Fruit fly (Drosophila melanogaster): ENCODE measurements around the gene CG4702.

The CG4702 gene

dm6 chr3R:12121161-12121560 lies 6.8 kb downstream of the CG4702 start:
- TF ChIP-seq CG7101 (tag; optimal IDR thresholded peaks at IDR 0.05) = peak; percentile 51
- TF ChIP-seq CG33017 (tag; optimal IDR thresholded peaks at IDR 0.05) = no peak
- TF ChIP-seq CG5204 (GFP tag; optimal IDR thresholded peaks at IDR 0.05) = peak; percentile 57
- no peak for TF ChIP-seq bab1 (GFP tag; optimal IDR thresholded peaks at IDR 0.05)
- TF ChIP-seq Crg-1 (GFP tag; optimal IDR thresholded peaks at IDR 0.05) = peak; percentile 24
- peak; percentile 12 for TF ChIP-seq CG11617 (GFP tag; optimal IDR thresholded peaks at IDR 0.05)
- no peak for TF ChIP-seq cic (GFP tag; optimal IDR thresholded peaks at IDR 0.05)
- TF ChIP-seq Hr96 (GFP tag; optimal IDR thresholded peaks at IDR 0.05) = peak; percentile 65
- peak; percentile 77 for TF ChIP-seq CG7045 (GFP tag; optimal IDR thresholded peaks at IDR 0.05)
- peak; percentile 3 for TF ChIP-seq Clk (GFP tag; optimal IDR thresholded peaks at IDR 0.05)
- peak; percentile 49 for TF ChIP-seq CG1620 (GFP tag; optimal IDR thresholded peaks at IDR 0.05)
- TF ChIP-seq ovo (GFP tag; optimal IDR thresholded peaks at IDR 0.05) = peak; percentile 40
- peak; percentile 22 for TF ChIP-seq Mnt (GFP tag; optimal IDR thresholded peaks at IDR 0.05)
- TF ChIP-seq cnc (optimal IDR thresholded peaks at IDR 0.05) = no peak
- peak; percentile 37 for TF ChIP-seq pad (GFP tag; optimal IDR thresholded peaks at IDR 0.05)
- TF ChIP-seq CG14711 (tag; optimal IDR thresholded peaks at IDR 0.05) = no peak
- TF ChIP-seq toe (GFP tag; optimal IDR thresholded peaks at IDR 0.05) = peak; percentile 71
- TF ChIP-seq CG12768 (GFP tag; optimal IDR thresholded peaks at IDR 0.05) = no peak
- no peak for TF ChIP-seq kay (GFP tag; ENCODE audit: borderline replicate concordance)
- TF ChIP-seq tj (GFP tag; optimal IDR thresholded peaks at IDR 0.05) = peak; percentile 9

dm6 chr3R:12113700-12114099 lies 14.3 kb downstream of the CG4702 start:
- no peak for TF ChIP-seq toe (GFP tag; optimal IDR thresholded peaks at IDR 0.05)
- TF ChIP-seq kay (GFP tag; ENCODE audit: borderline replicate concordance) = no peak
- TF ChIP-seq Clk (GFP tag; optimal IDR thresholded peaks at IDR 0.05) = no peak
- no peak for TF ChIP-seq CG1620 (GFP tag; optimal IDR thresholded peaks at IDR 0.05)
- TF ChIP-seq CG33017 (tag; optimal IDR thresholded peaks at IDR 0.05) = no peak
- no peak for TF ChIP-seq CG7045 (GFP tag; optimal IDR thresholded peaks at IDR 0.05)

- TF ChIP-seq Mnt (GFP tag; optimal IDR thresholded peaks at IDR 0.05) (no peak), pad (GFP tag; optimal IDR thresholded peaks at IDR 0.05) (peak; percentile 94), CG33017 (tag; optimal IDR thresholded peaks at IDR 0.05) (no peak)
Measured at dm6 chr3R:12094588-12094987, 33.4 kb downstream of the CG4702 start, which contains the start of gene dpr17. Gene dpr17 (plus strand): TSS chr3R:12094876.

dm6 chr3R:12090549-12090948 lies 37.5 kb downstream of the CG4702 start, which contains the start of gene ATP8B:
Gene ATP8B (minus strand): TSS chr3R:12090612.
- peak; percentile 18 for TF ChIP-seq toe (GFP tag; optimal IDR thresholded peaks at IDR 0.05)
- no peak for TF ChIP-seq CG14711 (tag; optimal IDR thresholded peaks at IDR 0.05)
- peak; percentile 45 for TF ChIP-seq bab1 (GFP tag; optimal IDR thresholded peaks at IDR 0.05)
- peak; percentile 15 for TF ChIP-seq CG12768 (GFP tag; optimal IDR thresholded peaks at IDR 0.05)
- TF ChIP-seq Clk (GFP tag; optimal IDR thresholded peaks at IDR 0.05) = no peak

- TF ChIP-seq CG33017 (tag; optimal IDR thresholded peaks at IDR 0.05) = peak; percentile 19
- no peak for TF ChIP-seq CG11617 (GFP tag; optimal IDR thresholded peaks at IDR 0.05)
Measured at dm6 chr3R:12083537-12083936, 44.5 kb downstream of the CG4702 start.

- no peak for TF ChIP-seq CG11617 (GFP tag; optimal IDR thresholded peaks at IDR 0.05)
- TF ChIP-seq CG14711 (tag; optimal IDR thresholded peaks at IDR 0.05) = no peak
- TF ChIP-seq CG5204 (GFP tag; optimal IDR thresholded peaks at IDR 0.05) = no peak
- TF ChIP-seq bab1 (GFP tag; optimal IDR thresholded peaks at IDR 0.05) = no peak
- no peak for TF ChIP-seq CG12768 (GFP tag; optimal IDR thresholded peaks at IDR 0.05)
- no peak for TF ChIP-seq cic (GFP tag; optimal IDR thresholded peaks at IDR 0.05)
- TF ChIP-seq toe (GFP tag; optimal IDR thresholded peaks at IDR 0.05) = no peak
- TF ChIP-seq Hr96 (GFP tag; optimal IDR thresholded peaks at IDR 0.05) = no peak
- TF ChIP-seq CG7045 (GFP tag; optimal IDR thresholded peaks at IDR 0.05) = no peak
- TF ChIP-seq pad (GFP tag; optimal IDR thresholded peaks at IDR 0.05) = no peak
- TF ChIP-seq CG7101 (tag; optimal IDR thresholded peaks at IDR 0.05) = no peak
- TF ChIP-seq cnc (optimal IDR thresholded peaks at IDR 0.05) = no peak
Measured at dm6 chr3R:12080370-12080968, 47.5 kb downstream of the CG4702 start.

dm6 chr3R:12078961-12079360 lies 49.0 kb downstream of the CG4702 start:
- peak; percentile 78 for TF ChIP-seq CG7045 (GFP tag; optimal IDR thresholded peaks at IDR 0.05)
- TF ChIP-seq kay (GFP tag; ENCODE audit: borderline replicate concordance) = peak; percentile 31
- TF ChIP-seq ovo (GFP tag; optimal IDR thresholded peaks at IDR 0.05) = no peak
- TF ChIP-seq CG12768 (GFP tag; optimal IDR thresholded peaks at IDR 0.05) = peak; percentile 64
- no peak for TF ChIP-seq Mnt (GFP tag; optimal IDR thresholded peaks at IDR 0.05)
- TF ChIP-seq CG7101 (tag; optimal IDR thresholded peaks at IDR 0.05) = peak; percentile 69
- TF ChIP-seq Crg-1 (GFP tag; optimal IDR thresholded peaks at IDR 0.05) = no peak
- TF ChIP-seq bab1 (GFP tag; optimal IDR thresholded peaks at IDR 0.05) = no peak
- no peak for TF ChIP-seq cnc (optimal IDR thresholded peaks at IDR 0.05)
- peak; percentile 71 for TF ChIP-seq CG14711 (tag; optimal IDR thresholded peaks at IDR 0.05)
- TF ChIP-seq CG5204 (GFP tag; optimal IDR thresholded peaks at IDR 0.05) = peak; percentile 23
- TF ChIP-seq toe (GFP tag; optimal IDR thresholded peaks at IDR 0.05) = peak; percentile 11
- peak; percentile 66 for TF ChIP-seq Clk (GFP tag; optimal IDR thresholded peaks at IDR 0.05)
- peak; percentile 18 for TF ChIP-seq pad (GFP tag; optimal IDR thresholded peaks at IDR 0.05)
- TF ChIP-seq Hr96 (GFP tag; optimal IDR thresholded peaks at IDR 0.05) = no peak
- TF ChIP-seq tj (GFP tag; optimal IDR thresholded peaks at IDR 0.05) = no peak
- TF ChIP-seq cic (GFP tag; optimal IDR thresholded peaks at IDR 0.05) = no peak
- no peak for TF ChIP-seq CG1620 (GFP tag; optimal IDR thresholded peaks at IDR 0.05)
- peak; percentile 84 for TF ChIP-seq CG33017 (tag; optimal IDR thresholded peaks at IDR 0.05)
- peak; percentile 15 for TF ChIP-seq CG11617 (GFP tag; optimal IDR thresholded peaks at IDR 0.05)
